Worm (Caenorhabditis elegans) whole organism, L4/young adult: Measurements from ENCODE around the gene mua-6.

Experiments used
- dao-5 ChIP-seq: sonication (generic microtip); optimal IDR thresholded peaks from 2 replicates; lab custom pipeline; 2016; ENCODE audit warnings: missing genotype, missing genetic modification characterization, moderate library complexity, missing compliant biosample characterization
- him-1 ChIP-seq: sonication (generic microtip); optimal IDR thresholded peaks from 2 replicates; lab custom pipeline; 2016; ENCODE audit warnings: missing genotype, missing genetic modification reagents, missing genetic modification characterization, missing compliant biosample characterization

DNA sequence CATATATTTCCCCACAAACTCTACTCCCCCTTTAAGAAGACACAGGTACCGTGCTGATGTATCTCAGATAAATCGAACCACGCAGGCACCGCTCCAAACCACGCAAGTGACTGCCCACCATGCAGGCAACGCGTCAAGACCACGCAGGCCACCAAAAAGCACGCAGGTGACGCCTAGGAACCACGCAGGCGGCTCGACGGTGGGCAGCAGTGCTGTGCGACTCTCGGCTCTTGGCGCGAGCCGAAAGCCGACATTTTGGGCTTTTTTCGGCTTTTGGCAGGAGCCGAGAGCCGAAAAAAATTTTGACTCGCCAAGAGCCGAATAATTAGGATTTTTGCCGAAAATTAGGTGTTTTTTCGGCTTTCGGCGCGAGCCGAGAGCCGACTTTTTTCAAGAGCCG lies 22.4 kb downstream of the mua-6 start:
- no peak for TF ChIP-seq him-1 (tag; lab: Kevin White, UChicago)
- no peak for TF ChIP-seq dao-5
